Fruit fly (Drosophila melanogaster): ENCODE results near the gene RpLP0.

The RpLP0 gene

dm6 chr3L:22075706-22076398, at the start of gene RpLP0, which contains the start of gene CG7130 (continued):
- TF ChIP-seq CG9609 (GFP tag; optimal IDR thresholded peaks at IDR 0.05), result peak; percentile 88
- TF ChIP-seq hth (optimal IDR thresholded peaks at IDR 0.05), result no peak
- TF ChIP-seq tin (GFP tag; optimal IDR thresholded peaks at IDR 0.05), result peak; percentile 91
- peak; percentile 90 for TF ChIP-seq slp2 (GFP tag; optimal IDR thresholded peaks at IDR 0.05)
- TF ChIP-seq Pdp1 (GFP tag; optimal IDR thresholded peaks at IDR 0.05), result peak; percentile 80 to 87
- peak; percentile 84 for TF ChIP-seq dmrt11E (tag; optimal IDR thresholded peaks at IDR 0.05)
- peak; percentile 84 for TF ChIP-seq E2f1 (GFP tag; IDR thresholded peaks at IDR 0.05)
- TF ChIP-seq MTF-1 (GFP tag; optimal IDR thresholded peaks at IDR 0.05; ENCODE audit: borderline replicate concordance), result peak; percentile 98
- TF ChIP-seq sna (GFP tag; IDR thresholded peaks at IDR 0.05; ENCODE audit: partially characterized antibody), result peak; percentile 65; the same call in 1 of the 2 replicates
- no peak for TF ChIP-seq CG1832 (GFP tag; optimal IDR thresholded peaks at IDR 0.05)
- peak; percentile 94 for TF ChIP-seq wek (GFP tag; optimal IDR thresholded peaks at IDR 0.05)
- peak; percentile 93 for TF ChIP-seq maf-S (GFP tag; optimal IDR thresholded peaks at IDR 0.05)
- TF ChIP-seq CG14710 (tag; optimal IDR thresholded peaks at IDR 0.05), result peak; percentile 95
- TF ChIP-seq CG7745 (tag; optimal IDR thresholded peaks at IDR 0.05), result peak; percentile 59
- no peak; the same call in 1 of the 2 replicates for TF ChIP-seq inv (GFP tag; IDR thresholded peaks at IDR 0.05; ENCODE audit: partially characterized antibody)
- TF ChIP-seq HmgZ (tag; optimal IDR thresholded peaks at IDR 0.05), result peak; percentile 90
- peak; percentile 87 for TF ChIP-seq sqz (GFP tag; optimal IDR thresholded peaks at IDR 0.05)
- TF ChIP-seq NK7.1 (GFP tag; optimal IDR thresholded peaks at IDR 0.05), result peak; percentile 94
- TF ChIP-seq Ada2b (GFP tag; IDR thresholded peaks at IDR 0.05), result peak; percentile 52; the same call in 1 of the 2 replicates
- TF ChIP-seq sima (GFP tag; optimal IDR thresholded peaks at IDR 0.05), result peak; percentile 87
- TF ChIP-seq CG7987 (GFP tag; optimal IDR thresholded peaks at IDR 0.05), result peak; percentile 98
- peak; percentile 89 for TF ChIP-seq CG4854 (GFP tag; optimal IDR thresholded peaks at IDR 0.05)
- TF ChIP-seq kah (GFP tag; optimal IDR thresholded peaks at IDR 0.05), result peak; percentile 87
- TF ChIP-seq CG4424 (GFP tag; optimal IDR thresholded peaks at IDR 0.05), result peak; percentile 87
- peak; percentile 96 for TF ChIP-seq CG9727 (GFP tag; optimal IDR thresholded peaks at IDR 0.05)
- TF ChIP-seq caup (GFP tag; optimal IDR thresholded peaks at IDR 0.05; ENCODE audit: severe bottlenecking), result peak; percentile 98
- TF ChIP-seq CG17359 (tag; optimal IDR thresholded peaks at IDR 0.05), result peak; percentile 87
- peak; percentile 89 for TF ChIP-seq her (GFP tag; optimal IDR thresholded peaks at IDR 0.05)
- TF ChIP-seq CG10543 (GFP tag; optimal IDR thresholded peaks at IDR 0.05), result peak; percentile 96
- TF ChIP-seq ems (GFP tag; optimal IDR thresholded peaks at IDR 0.05), result peak; percentile 72
- peak; percentile 87 for TF ChIP-seq ase (GFP tag; IDR thresholded peaks at IDR 0.05)
- peak; percentile 94 for TF ChIP-seq CG11398 (GFP tag; optimal IDR thresholded peaks at IDR 0.05)
- 0 out of 2 replicates have a peak, but pooled peaks have one; percentile 30 for TF ChIP-seq CG32767 (GFP tag; IDR thresholded peaks at IDR 0.05)
- TF ChIP-seq CG15479 (GFP tag; optimal IDR thresholded peaks at IDR 0.05), result peak; percentile 36
- peak; percentile 85 for TF ChIP-seq ewg (GFP tag; optimal IDR thresholded peaks at IDR 0.05)
- peak; percentile 88 for TF ChIP-seq stwl (tag; optimal IDR thresholded peaks at IDR 0.05)
- peak; percentile 87 for TF ChIP-seq Atf3 (GFP tag; optimal IDR thresholded peaks at IDR 0.05)
- TF ChIP-seq CG14667 (GFP tag; IDR thresholded peaks at IDR 0.05), result peak; percentile 73
- TF ChIP-seq pum (GFP tag; optimal IDR thresholded peaks at IDR 0.05), result peak; percentile 63
- TF ChIP-seq dm (GFP tag; optimal IDR thresholded peaks at IDR 0.05), result peak; percentile 96
- TF ChIP-seq Nf-YC (tag; optimal IDR thresholded peaks at IDR 0.05), result peak; percentile 77
- no peak for TF ChIP-seq br (optimal IDR thresholded peaks at IDR 0.05)
- no peak for TF ChIP-seq prd (optimal IDR thresholded peaks at IDR 0.05)
- peak; percentile 55; the same call in 2 of the 3 replicates for TF ChIP-seq prd (GFP tag; IDR thresholded peaks at IDR 0.05)
- TF ChIP-seq CG10979 (tag; optimal IDR thresholded peaks at IDR 0.05), result peak; percentile 82
- peak; percentile 99 for TF ChIP-seq HLHmδ (GFP tag; optimal IDR thresholded peaks at IDR 0.05)
- TF ChIP-seq Lpt (GFP tag; optimal IDR thresholded peaks at IDR 0.05), result no peak
- peak; percentile 62 for TF ChIP-seq Chrac-16 (GFP tag; optimal IDR thresholded peaks at IDR 0.05)
- TF ChIP-seq CG12299 (tag; optimal IDR thresholded peaks at IDR 0.05), result peak; percentile 82
